Worm (Caenorhabditis elegans) whole organism, young adult: ENCODE measurements around the gene R02E4.2.

Experiments
- let-526 ChIP-seq: fragments of 200-800 bp; sonication (Bioruptor generic); IDR thresholded peaks from 2 replicates; pipeline ENCODE4 v1.3.6; 2022; ENCODE audit warnings: missing genetic modification reagents, missing genetic modification characterization, missing compliant biosample characterization
- mxl-1 ChIP-seq: sonication (generic microtip); optimal IDR thresholded peaks from 2 replicates; lab custom pipeline; 2016; ENCODE audit warnings: missing genetic modification characterization, missing compliant biosample characterization
- pha-4 ChIP-seq: fragments of 150-350 bp; sonication (generic microtip); optimal IDR thresholded peaks from 2 replicates; lab custom pipeline; 2014; ENCODE audit warnings: missing biosample characterization, missing genetic modification reagents, missing genetic modification characterization
- snpc-4 ChIP-seq, 5 experiments: fragments of 150-350 bp in 1 of 5; sonication (generic microtip) in 4 of 5; optimal IDR thresholded peaks; 2 replicates each; lab custom pipeline; 2014 to 2018; ENCODE audit warnings: missing genetic modification characterization in 5 of 5, missing biosample characterization in 3 of 5, antibody characterized with exemption in 2 of 5, mild to moderate bottlenecking in 2 of 5, missing compliant biosample characterization in 2 of 5, missing genotype in 2 of 5, moderate library complexity in 2 of 5, missing genetic modification reagents in 1 of 5

R02E4.2 gene

DNA sequence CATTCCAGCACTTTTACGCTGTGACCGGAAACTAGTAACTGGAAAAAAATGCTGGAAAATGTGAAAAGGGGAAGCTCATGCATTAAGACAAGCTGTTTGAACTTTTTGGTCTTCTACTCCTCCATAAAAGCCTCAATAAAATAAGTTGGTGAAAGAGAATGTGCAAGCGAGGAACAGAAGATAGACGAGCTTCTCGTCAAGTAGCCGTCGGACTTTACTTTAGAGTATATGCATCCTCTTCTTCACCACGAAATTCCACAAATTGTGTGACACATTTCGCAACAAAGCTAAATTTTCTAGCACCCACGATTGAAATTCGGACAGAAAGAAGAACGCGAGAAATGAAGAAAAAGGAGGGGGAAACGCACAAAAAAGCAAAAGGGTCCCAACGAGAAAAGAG lies 52.7 kb downstream of the R02E4.2 start (continued):
- TF ChIP-seq mxl-1, result no peak
- no peak for TF ChIP-seq pha-4 (tag; lab: Kevin White, UChicago)
- no peak for TF ChIP-seq snpc-4 (GFP tag; optimal IDR thresholded peaks at IDR 0.05; lab: Kevin White, UChicago)
- TF ChIP-seq snpc-4 (tag; optimal IDR thresholded peaks at IDR 0.05; lab: Kevin White, UChicago), result no peak
- no peak for TF ChIP-seq let-526
